Worm (Caenorhabditis elegans): Measurements from ENCODE around the gene C44H9.7.

Gene C44H9.7

ce11 chrV:12845247-12845646 is 9.4 kb downstream of the C44H9.7 start, which contains the start of gene C44H9.6:
C44H9.6 (minus strand) TSS chrV:12845347.
- TF ChIP-seq efl-1 (optimal IDR thresholded peaks at IDR 0.05) (no peak), efl-1 (GFP tag; optimal IDR thresholded peaks at IDR 0.05 in 1 of 2) (peak in 1 of 2 experiments; percentile 67), fos-1 (tag; optimal IDR thresholded peaks at IDR 0.05) (no peak)

ce11 chrV:12844748-12845147 is 9.9 kb downstream of the C44H9.7 start:
- TF ChIP-seq isw-1 (GFP tag; IDR thresholded peaks at IDR 0.05) (no peak), dpl-1 (GFP tag; optimal IDR thresholded peaks at IDR 0.05) (no peak), ces-1 (GFP tag; optimal IDR thresholded peaks at IDR 0.05) (no peak), F16B12.6 (tag; optimal IDR thresholded peaks at IDR 0.05) (no peak), C16A3.4 (tag; optimal IDR thresholded peaks at IDR 0.05) (no peak), unc-62 (GFP tag; optimal IDR thresholded peaks at IDR 0.05) (no peak), lin-15B (tag; optimal IDR thresholded peaks at IDR 0.05) (no peak), swsn-7 (tag; optimal IDR thresholded peaks at IDR 0.05) (no peak)

ce11 chrV:12835388-12835787 is 19.3 kb downstream of the C44H9.7 start, which contains the start of gene C44H9.4:
C44H9.4 (plus strand) TSS chrV:12835688.
- TF ChIP-seq swsn-7 (tag; optimal IDR thresholded peaks at IDR 0.05) (no peak), nhr-84 (tag; optimal IDR thresholded peaks at IDR 0.05) (no peak), ztf-4 (tag; optimal IDR thresholded peaks at IDR 0.05) (no peak), sox-4 (tag; optimal IDR thresholded peaks at IDR 0.05) (no peak)

ce11 chrV:12827219-12827618 is 27.4 kb downstream of the C44H9.7 start, which contains the start of gene ugt-15:
ugt-15 (plus strand) TSS chrV:12827519.
- no peak for TF ChIP-seq aly-2 (tag; optimal IDR thresholded peaks at IDR 0.05)
- no peak for TF ChIP-seq unc-130 (tag; optimal IDR thresholded peaks at IDR 0.05)
- no peak for TF ChIP-seq fkh-4 (tag; optimal IDR thresholded peaks at IDR 0.05; ENCODE audit: borderline replicate concordance)
- TF ChIP-seq unc-30 (tag; optimal IDR thresholded peaks at IDR 0.05): no peak
- no peak for TF ChIP-seq dpl-1 (GFP tag; optimal IDR thresholded peaks at IDR 0.05)
- TF ChIP-seq nhr-20 (tag; optimal IDR thresholded peaks at IDR 0.05): no peak
- no peak for TF ChIP-seq egl-27 (tag; optimal IDR thresholded peaks at IDR 0.05)
- TF ChIP-seq mep-1 (tag; optimal IDR thresholded peaks at IDR 0.05): no peak
- no peak for TF ChIP-seq lin-14 (GFP tag; optimal IDR thresholded peaks at IDR 0.05)
- no peak for TF ChIP-seq alr-1 (tag; optimal IDR thresholded peaks at IDR 0.05; ENCODE audit: borderline replicate concordance)
- TF ChIP-seq Y116A8C.19 (tag; optimal IDR thresholded peaks at IDR 0.05; ENCODE audit: borderline replicate concordance): no peak
- no peak for TF ChIP-seq tbx-2 (tag; optimal IDR thresholded peaks at IDR 0.05)
- TF ChIP-seq efl-3 (GFP tag; optimal IDR thresholded peaks at IDR 0.05): no peak
- TF ChIP-seq efl-1 (optimal IDR thresholded peaks at IDR 0.05): no peak
- no peak for TF ChIP-seq efl-1 (GFP tag; optimal IDR thresholded peaks at IDR 0.05 in 1 of 2)
- TF ChIP-seq snpc-4 (tag; optimal IDR thresholded peaks at IDR 0.05): no peak
- TF ChIP-seq sox-4 (tag; optimal IDR thresholded peaks at IDR 0.05): no peak
- no peak for TF ChIP-seq ceh-90 (tag; optimal IDR thresholded peaks at IDR 0.05)

ce11 chrV:12824777-12825176 is 29.9 kb downstream of the C44H9.7 start, which contains the start of gene ugt-16:
ugt-16 (plus strand) TSS chrV:12825024.
- TF ChIP-seq nhr-28 (tag; optimal IDR thresholded peaks at IDR 0.05) (no peak), nhr-20 (tag; optimal IDR thresholded peaks at IDR 0.05) (peak; percentile 50), sptf-1 (tag; optimal IDR thresholded peaks at IDR 0.05) (no peak), elt-2 (tag; optimal IDR thresholded peaks at IDR 0.05) (peak; percentile 78), mab-9 (GFP tag; IDR thresholded peaks at IDR 0.05) (no peak), lin-39 (tag; optimal IDR thresholded peaks at IDR 0.05) (no peak)

ce11 chrV:12822065-12822464 is 32.6 kb downstream of the C44H9.7 start:
- TF ChIP-seq nhr-20 (tag; optimal IDR thresholded peaks at IDR 0.05) (peak; percentile 44), elt-2 (tag; optimal IDR thresholded peaks at IDR 0.05) (peak; percentile 64), alr-1 (tag; optimal IDR thresholded peaks at IDR 0.05; ENCODE audit: borderline replicate concordance) (no peak)
